Worm (Caenorhabditis elegans) whole organism, midembryonic: ENCODE data around the gene F10E9.4.

ENCODE experiments used
- T22C8.4 ChIP-seq: fragments of 200-800 bp; sonication (Bioruptor generic); IDR thresholded peaks from 2 replicates; pipeline ENCODE4 v1.3.6; 2022; ENCODE audit warnings: missing genetic modification characterization, missing compliant biosample characterization
- cog-1 ChIP-seq: sonication (generic microtip); optimal IDR thresholded peaks from 2 replicates; lab custom pipeline; 2016; ENCODE audit warnings: missing genetic modification characterization, missing compliant biosample characterization
- flt-1 ChIP-seq: fragments of 200-800 bp; sonication (Bioruptor generic); IDR thresholded peaks from 2 replicates; pipeline ENCODE4 v1.3.6; 2022; ENCODE audit warnings: missing genetic modification characterization, missing compliant biosample characterization
- klf-2 ChIP-seq: fragments of 200-800 bp; sonication (Bioruptor generic); conservative IDR thresholded peaks from 2 replicates; pipeline ENCODE4 v1.3.6; 2022; ENCODE audit warnings: missing genetic modification reagents, missing genetic modification characterization, missing compliant biosample characterization
- med-1 ChIP-seq: sonication (generic microtip); optimal IDR thresholded peaks from 2 replicates; lab custom pipeline; 2017; ENCODE audit warnings: missing genetic modification characterization, mild to moderate bottlenecking, missing compliant biosample characterization, antibody characterized with exemption, missing genetic modification reagents; ENCODE audit not compliant: insufficient read depth
- ref-1 ChIP-seq: fragments of 200-800 bp; sonication (Bioruptor generic); conservative IDR thresholded peaks from 2 replicates; pipeline ENCODE4 v1.3.6; 2022; ENCODE audit warnings: missing genetic modification reagents, missing genetic modification characterization, missing compliant biosample characterization
- tab-1 ChIP-seq: fragments of 200-800 bp; sonication (Bioruptor generic); IDR thresholded peaks from 2 replicates; pipeline ENCODE4 v1.3.6; 2022; ENCODE audit warnings: missing genetic modification characterization, missing compliant biosample characterization
- ztf-23 ChIP-seq: fragments of 200-800 bp; sonication (Bioruptor generic); IDR thresholded peaks from 2 replicates; pipeline ENCODE4 v1.3.6; 2022; ENCODE audit warnings: missing genetic modification reagents, missing genetic modification characterization, missing compliant biosample characterization
- ztf-29 ChIP-seq: fragments of 200-800 bp; sonication (Bioruptor generic); IDR thresholded peaks from 2 replicates; pipeline ENCODE4 v1.3.6; 2022; ENCODE audit warnings: missing genetic modification reagents, missing genetic modification characterization, missing compliant biosample characterization

Gene F10E9.4

ce11 chrIII:8299078-8299587 is 9.2 kb upstream of the F10E9.4 start:
- no peak for TF ChIP-seq T22C8.4
- TF ChIP-seq tab-1 (GFP tag; lab: Robert Waterston, UW), result 0 out of 2 replicates have a peak, but pooled peaks have one; percentile 66

ce11 chrIII:8299734-8300133 is 8.6 kb upstream of the F10E9.4 start:
- no peak for TF ChIP-seq T22C8.4
- TF ChIP-seq cog-1, result no peak
- TF ChIP-seq ref-1 (GFP tag; lab: Robert Waterston, UW), result no peak
- no peak for TF ChIP-seq klf-2
- TF ChIP-seq tab-1 (GFP tag; lab: Robert Waterston, UW), result no peak
- no peak for TF ChIP-seq med-1 (GFP tag; lab: Kevin White, UChicago)
- TF ChIP-seq ztf-23 (GFP tag; lab: Robert Waterston, UW), result no peak
- TF ChIP-seq ztf-29 (GFP tag; lab: Robert Waterston, UW), result no peak
- TF ChIP-seq flt-1 (GFP tag; lab: Robert Waterston, UW), result no peak

- TF ChIP-seq ztf-23 (GFP tag; lab: Robert Waterston, UW) (no peak), klf-2 (no peak), flt-1 (GFP tag; lab: Robert Waterston, UW) (0 out of 2 replicates have a peak, but pooled peaks have one; percentile 15)
These were observed 7.4 kb upstream of the F10E9.4 start for ce11 chrIII:8300860-8301396.

ce11 chrIII:8303440-8303839 is 4.9 kb upstream of the F10E9.4 start:
- TF ChIP-seq med-1 (GFP tag; lab: Kevin White, UChicago) (no peak), flt-1 (GFP tag; lab: Robert Waterston, UW) (no peak), klf-2 (no peak), cog-1 (no peak), T22C8.4 (no peak), ztf-29 (GFP tag; lab: Robert Waterston, UW) (no peak), tab-1 (GFP tag; lab: Robert Waterston, UW) (no peak), ztf-23 (GFP tag; lab: Robert Waterston, UW) (no peak), ref-1 (GFP tag; lab: Robert Waterston, UW) (no peak)

- TF ChIP-seq flt-1 (GFP tag; lab: Robert Waterston, UW) (no peak), cog-1 (no peak), ref-1 (GFP tag; lab: Robert Waterston, UW) (no peak), med-1 (GFP tag; lab: Kevin White, UChicago) (no peak), ztf-29 (GFP tag; lab: Robert Waterston, UW) (no peak), tab-1 (GFP tag; lab: Robert Waterston, UW) (no peak)
These were observed 3.0 kb upstream of the F10E9.4 start for ce11 chrIII:8305304-8305703.

ce11 chrIII:8305816-8306215 is 2.5 kb upstream of the F10E9.4 start:
- TF ChIP-seq cog-1 (no peak), klf-2 (no peak), med-1 (GFP tag; lab: Kevin White, UChicago) (no peak), ztf-29 (GFP tag; lab: Robert Waterston, UW) (no peak), tab-1 (GFP tag; lab: Robert Waterston, UW) (no peak), ref-1 (GFP tag; lab: Robert Waterston, UW) (no peak), T22C8.4 (no peak), ztf-23 (GFP tag; lab: Robert Waterston, UW) (no peak), flt-1 (GFP tag; lab: Robert Waterston, UW) (no peak)

ce11 chrIII:8307356-8307755 is 982 bp upstream of the F10E9.4 start, which contains the start of the genes F10E9.7 and F10E9.5:
Gene F10E9.7, minus strand, starts transcription at chrIII:8307441.
Gene F10E9.5, plus strand, starts transcription at chrIII:8307592.
- TF ChIP-seq klf-2 (0 out of 2 replicates have a peak, but pooled peaks have one; percentile 40), med-1 (GFP tag; lab: Kevin White, UChicago) (no peak), flt-1 (GFP tag; lab: Robert Waterston, UW) (peak; percentile 71; the same call in 1 of the 2 replicates), ref-1 (GFP tag; lab: Robert Waterston, UW) (no peak), ztf-29 (GFP tag; lab: Robert Waterston, UW) (no peak), T22C8.4 (no peak), tab-1 (GFP tag; lab: Robert Waterston, UW) (no peak), ztf-23 (GFP tag; lab: Robert Waterston, UW) (peak; percentile 73; the same call in 1 of the 2 replicates), cog-1 (peak; percentile 40)

ce11 chrIII:8310239-8311057 is 2.1 kb downstream of the F10E9.4 start, which contains the start of gene F10E9.3:
Gene F10E9.3, plus strand, starts transcription at chrIII:8311007.
- TF ChIP-seq tab-1 (GFP tag; lab: Robert Waterston, UW) (no peak), cog-1 (no peak), ztf-23 (GFP tag; lab: Robert Waterston, UW) (no peak), ref-1 (GFP tag; lab: Robert Waterston, UW) (no peak), T22C8.4 (no peak), klf-2 (no peak), flt-1 (GFP tag; lab: Robert Waterston, UW) (no peak), med-1 (GFP tag; lab: Kevin White, UChicago) (no peak), ztf-29 (GFP tag; lab: Robert Waterston, UW) (no peak)

- TF ChIP-seq T22C8.4, result no peak
- TF ChIP-seq flt-1 (GFP tag; lab: Robert Waterston, UW), result no peak
- no peak for TF ChIP-seq klf-2
- no peak for TF ChIP-seq ref-1 (GFP tag; lab: Robert Waterston, UW)
- TF ChIP-seq ztf-23 (GFP tag; lab: Robert Waterston, UW), result no peak
- no peak for TF ChIP-seq ztf-29 (GFP tag; lab: Robert Waterston, UW)
- no peak for TF ChIP-seq med-1 (GFP tag; lab: Kevin White, UChicago)
- no peak for TF ChIP-seq cog-1
- no peak for TF ChIP-seq tab-1 (GFP tag; lab: Robert Waterston, UW)
These were observed 4.1 kb downstream of the F10E9.4 start, which contains the start of gene F10E9.2 for ce11 chrIII:8312393-8312792. Gene F10E9.2, plus strand, starts transcription at chrIII:8312693.
